Worm (Caenorhabditis elegans): ENCODE data around the gene C12D8.9.

The C12D8.9 gene

ce11 chrV:10245615-10246014 lies 2.6 kb upstream of the C12D8.9 start:
- TF ChIP-seq unc-62 (GFP tag; optimal IDR thresholded peaks at IDR 0.05) = peak; percentile 91
- TF ChIP-seq lin-40 (tag; optimal IDR thresholded peaks at IDR 0.05) = no peak
- no peak for TF ChIP-seq ztf-3 (GFP tag; optimal IDR thresholded peaks at IDR 0.05)
- TF ChIP-seq cebp-1 (GFP tag; IDR thresholded peaks at IDR 0.05) = no peak
- peak; percentile 34 for TF ChIP-seq cebp-1 (tag; optimal IDR thresholded peaks at IDR 0.05)
- TF ChIP-seq ZK185.1 (tag; optimal IDR thresholded peaks at IDR 0.05; ENCODE audit: poor library complexity, severe bottlenecking) = no peak

ce11 chrV:10244018-10244720 lies 1.2 kb upstream of the C12D8.9 start:
- TF ChIP-seq hsf-1 (GFP tag; IDR thresholded peaks at IDR 0.05) (no peak), F37B4.10 (GFP tag; IDR thresholded peaks at IDR 0.05) (no peak), nhr-80 (tag; optimal IDR thresholded peaks at IDR 0.05) (peak; percentile 61)

- TF ChIP-seq cebp-2 (GFP tag; IDR thresholded peaks at IDR 0.05) (no peak), ztf-28 (GFP tag; IDR thresholded peaks at IDR 0.05) (no peak), nhr-27 (tag; optimal IDR thresholded peaks at IDR 0.05) (no peak), him-1 (tag; optimal IDR thresholded peaks at IDR 0.05) (no peak), attf-3 (GFP tag; conservative IDR thresholded peaks at IDR 0.05) (no peak), madf-8 (GFP tag; conservative IDR thresholded peaks at IDR 0.05) (no peak), ztf-26 (tag; optimal IDR thresholded peaks at IDR 0.05) (no peak), xnd-1 (tag; optimal IDR thresholded peaks at IDR 0.05) (no peak)
Observed at ce11 chrV:10241121-10241803, 1.7 kb downstream of the C12D8.9 start, which contains the start of the genes C12D8.21 and col-148. C12D8.21 (minus strand) TSS chrV:10241188. col-148 (plus strand) TSS chrV:10241753.

- TF ChIP-seq rcor-1 (GFP tag; IDR thresholded peaks at IDR 0.05) = no peak
Observed at ce11 chrV:10239861-10240260, 3.1 kb downstream of the C12D8.9 start, which contains the start of gene fipr-8. fipr-8 (minus strand) TSS chrV:10239961.

ce11 chrV:10238665-10239064 lies 4.3 kb downstream of the C12D8.9 start, which contains the start of gene fubl-1:
fubl-1 (minus strand) TSS chrV:10238866.
- peak; percentile 64; the same call in 1 of the 2 replicates for TF ChIP-seq madf-6 (GFP tag; IDR thresholded peaks at IDR 0.05)
- 0 out of 2 replicates have a peak, but pooled peaks have one; percentile 48 for TF ChIP-seq ztf-28 (GFP tag; IDR thresholded peaks at IDR 0.05)
- no peak for TF ChIP-seq ztf-25 (GFP tag; IDR thresholded peaks at IDR 0.05)
- TF ChIP-seq Y79H2A.3 (GFP tag; conservative IDR thresholded peaks at IDR 0.05) = no peak
- no peak for TF ChIP-seq ceh-100 (GFP tag; IDR thresholded peaks at IDR 0.05)
- no peak for TF ChIP-seq ceh-79 (tag; optimal IDR thresholded peaks at IDR 0.05)
- TF ChIP-seq attf-3 (GFP tag; conservative IDR thresholded peaks at IDR 0.05) = no peak
- peak; percentile 29; the same call in 1 of the 2 replicates for TF ChIP-seq hmg-1.2 (GFP tag; IDR thresholded peaks at IDR 0.05)
- TF ChIP-seq lsl-1 (GFP tag; optimal IDR thresholded peaks at IDR 0.05) = peak; percentile 76
- TF ChIP-seq mcd-1 (GFP tag; IDR thresholded peaks at IDR 0.05) = peak; percentile 61
- no peak for TF ChIP-seq mes-4 (tag; optimal IDR thresholded peaks at IDR 0.05)
- TF ChIP-seq F37B4.10 (GFP tag; IDR thresholded peaks at IDR 0.05) = no peak
- peak; percentile 17 for TF ChIP-seq xnd-1 (tag; optimal IDR thresholded peaks at IDR 0.05)
- no peak for TF ChIP-seq T26A5.8 (tag; optimal IDR thresholded peaks at IDR 0.05)
- peak; percentile 14 for TF ChIP-seq efl-1 (GFP tag; optimal IDR thresholded peaks at IDR 0.05)
- TF ChIP-seq aptf-3 (GFP tag; IDR thresholded peaks at IDR 0.05) = no peak
- peak; percentile 49; the same call in 1 of the 2 replicates for TF ChIP-seq D2030.7 (GFP tag; IDR thresholded peaks at IDR 0.05)
- no peak for TF ChIP-seq F57A8.1 (GFP tag; optimal IDR thresholded peaks at IDR 0.05)
- 0 out of 2 replicates have a peak, but pooled peaks have one; percentile 13 for TF ChIP-seq aptf-2 (GFP tag; conservative IDR thresholded peaks at IDR 0.05)
- 0 out of 2 replicates have a peak, but pooled peaks have one; percentile 7 for TF ChIP-seq lin-26 (GFP tag; IDR thresholded peaks at IDR 0.05)
- TF ChIP-seq C17E4.6 (GFP tag; IDR thresholded peaks at IDR 0.05) = no peak
- peak; percentile 97 for TF ChIP-seq madf-3 (GFP tag; IDR thresholded peaks at IDR 0.05)
- no peak for TF ChIP-seq nhr-80 (tag; optimal IDR thresholded peaks at IDR 0.05)
- peak; percentile 71 for TF ChIP-seq madf-8 (GFP tag; conservative IDR thresholded peaks at IDR 0.05)
- TF ChIP-seq ceh-91 (GFP tag; IDR thresholded peaks at IDR 0.05) = peak; percentile 68
- no peak for TF ChIP-seq ceh-40 (GFP tag; IDR thresholded peaks at IDR 0.05)
- TF ChIP-seq dox-1 (GFP tag; IDR thresholded peaks at IDR 0.05) = peak; percentile 65

Data from whole organism, young adult.